Fruit fly (Drosophila melanogaster) whole organism, embryonic: ENCODE measurements around the gene ssp5.
A peak's percentile ranks its signal among the peaks of the same experiment; 100 is the strongest.

Experiments
- ATbp ChIP-seq: fragments of 200-800 bp; sonication (Bioruptor generic); optimal IDR thresholded peaks from 2 replicates; lab custom pipeline; 2017; ENCODE audit warnings: missing biosample characterization, mild to moderate bottlenecking, missing genetic modification characterization, missing genetic modification reagents
- Atf-2 ChIP-seq: fragments of 200-800 bp; sonication (Bioruptor generic); optimal IDR thresholded peaks from 2 replicates; lab custom pipeline; 2016; ENCODE audit warnings: missing biosample characterization, missing genetic modification characterization
- Atf6 ChIP-seq: fragments of 200-800 bp; sonication (Bioruptor generic); IDR thresholded peaks from 2 replicates; pipeline ENCODE4 v1.3.6; 2022; ENCODE audit warnings: missing biosample characterization, missing genetic modification characterization
- C15 ChIP-seq: fragments of 200-800 bp; sonication (Bioruptor generic); IDR thresholded peaks from 3 replicates; pipeline ENCODE4 v1.3.6; 2022; ENCODE audit warnings: missing biosample characterization, missing genetic modification characterization
- CG10543 ChIP-seq: fragments of 200-800 bp; sonication (Bioruptor generic); optimal IDR thresholded peaks from 3 replicates; lab custom pipeline; 2017; ENCODE audit warnings: missing biosample characterization, mild to moderate bottlenecking, missing genetic modification characterization, moderate library complexity
- CG10979 ChIP-seq: fragments of 200-800 bp; sonication (Bioruptor generic); optimal IDR thresholded peaks from 2 replicates; lab custom pipeline; 2018; ENCODE audit warnings: missing biosample characterization, mild to moderate bottlenecking, missing genetic modification characterization, moderate library complexity
- CG12071 ChIP-seq: fragments of 200-800 bp; sonication (Bioruptor generic); optimal IDR thresholded peaks from 3 replicates; lab custom pipeline; 2018; ENCODE audit warnings: missing biosample characterization, mild to moderate bottlenecking, missing genetic modification characterization
- CG12104 ChIP-seq: fragments of 200-800 bp; sonication (Bioruptor generic); optimal IDR thresholded peaks from 3 replicates; lab custom pipeline; 2016; ENCODE audit warnings: missing biosample characterization, missing genetic modification characterization
- CG12219 ChIP-seq: fragments of 200-800 bp; sonication (Bioruptor generic); optimal IDR thresholded peaks from 3 replicates; lab custom pipeline; 2018; ENCODE audit warnings: missing biosample characterization, mild to moderate bottlenecking, missing genetic modification characterization
- CG12769 ChIP-seq: fragments of 200-800 bp; sonication (Bioruptor generic); optimal IDR thresholded peaks from 2 replicates; lab custom pipeline; 2019; ENCODE audit warnings: missing biosample characterization, mild to moderate bottlenecking, missing genetic modification characterization, moderate library complexity
- CG13624 ChIP-seq: fragments of 200-800 bp; sonication (Bioruptor generic); optimal IDR thresholded peaks from 2 replicates; lab custom pipeline; 2016; ENCODE audit warnings: missing biosample characterization, missing genetic modification characterization
- CG14014 ChIP-seq: fragments of 200-800 bp; sonication (Bioruptor generic); IDR thresholded peaks from 2 replicates; pipeline ENCODE4 v1.3.6; 2022; ENCODE audit warnings: missing biosample characterization, missing genetic modification characterization
- CG17912 ChIP-seq: fragments of 200-800 bp; sonication (Bioruptor generic); optimal IDR thresholded peaks from 2 replicates; lab custom pipeline; 2018; ENCODE audit warnings: missing biosample characterization, mild to moderate bottlenecking, missing genetic modification characterization
- CG18011 ChIP-seq: fragments of 200-800 bp; sonication (Bioruptor generic); optimal IDR thresholded peaks from 2 replicates; lab custom pipeline; 2017; ENCODE audit warnings: missing biosample characterization, missing genetic modification characterization, mild to moderate bottlenecking, moderate library complexity, missing genotype
- CG2116 ChIP-seq: fragments of 200-800 bp; sonication (Bioruptor generic); optimal IDR thresholded peaks from 3 replicates; lab custom pipeline; 2018; ENCODE audit warnings: missing biosample characterization, mild to moderate bottlenecking, missing genetic modification characterization
- CG2889 ChIP-seq: fragments of 200-800 bp; sonication (Bioruptor generic); IDR thresholded peaks from 3 replicates; pipeline ENCODE4 v1.3.6; 2022; ENCODE audit warnings: missing biosample characterization, missing genetic modification characterization
- CG31365 ChIP-seq: fragments of 200-800 bp; sonication (Bioruptor generic); optimal IDR thresholded peaks from 2 replicates; lab custom pipeline; 2018; ENCODE audit warnings: missing biosample characterization, mild to moderate bottlenecking, missing genetic modification characterization
- CG34224 ChIP-seq: fragments of 200-800 bp; sonication (Bioruptor generic); IDR thresholded peaks from 3 replicates; pipeline ENCODE4 v1.3.6; 2022; ENCODE audit warnings: missing biosample characterization, missing genetic modification characterization; ENCODE audit not compliant: partially characterized antibody
- CG43689 ChIP-seq: fragments of 200-800 bp; sonication (Bioruptor generic); IDR thresholded peaks from 2 replicates; pipeline ENCODE4 v1.3.6; 2022; ENCODE audit warnings: missing biosample characterization, missing genetic modification characterization
- CG5953 ChIP-seq: fragments of 200-800 bp; sonication (Bioruptor generic); IDR thresholded peaks from 2 replicates; pipeline ENCODE4 v1.3.6; 2022; ENCODE audit warnings: missing biosample characterization, missing genetic modification characterization
- CG6254 ChIP-seq: fragments of 200-800 bp; sonication (Bioruptor generic); optimal IDR thresholded peaks from 3 replicates; lab custom pipeline; 2017; ENCODE audit warnings: mild to moderate bottlenecking, missing biosample characterization, missing genetic modification reagents, missing genetic modification characterization
- CG8478 ChIP-seq: fragments of >200 bp; optimal IDR thresholded peaks from 2 replicates; lab custom pipeline; 2018
- CkIIα-i1 ChIP-seq: fragments of 200-800 bp; sonication (Bioruptor generic); IDR thresholded peaks from 2 replicates; pipeline ENCODE4 v1.3.6; 2022; ENCODE audit warnings: missing biosample characterization, missing genetic modification characterization
- Dad ChIP-seq: fragments of 200-800 bp; sonication (Bioruptor generic); optimal IDR thresholded peaks from 3 replicates; lab custom pipeline; 2016; ENCODE audit warnings: missing biosample characterization, missing genetic modification characterization
- Dek ChIP-seq: fragments of 200-800 bp; sonication (Bioruptor generic); optimal IDR thresholded peaks from 3 replicates; lab custom pipeline; 2019; ENCODE audit warnings: missing biosample characterization, mild to moderate bottlenecking, missing genetic modification characterization, moderate library complexity
- Fer2 ChIP-seq: fragments of 200-800 bp; sonication (Bioruptor generic); optimal IDR thresholded peaks from 2 replicates; lab custom pipeline; 2018; ENCODE audit warnings: missing biosample characterization, mild to moderate bottlenecking, missing genetic modification characterization, moderate library complexity
- HLHmδ ChIP-seq: fragments of 200-800 bp; sonication (Bioruptor generic); optimal IDR thresholded peaks from 2 replicates; lab custom pipeline; 2018; ENCODE audit warnings: missing biosample characterization, mild to moderate bottlenecking, missing genetic modification characterization, moderate library complexity
- Mad ChIP-seq: fragments of 200-800 bp; sonication (Bioruptor generic); optimal IDR thresholded peaks from 2 replicates; lab custom pipeline; 2016; ENCODE audit warnings: missing biosample characterization, missing genetic modification characterization
- Mes4 ChIP-seq: fragments of 200-800 bp; sonication (Bioruptor generic); optimal IDR thresholded peaks from 2 replicates; lab custom pipeline; 2016; ENCODE audit warnings: missing biosample characterization, missing genetic modification characterization
- NK7.1 ChIP-seq: fragments of 200-800 bp; sonication (Bioruptor generic); optimal IDR thresholded peaks from 3 replicates; lab custom pipeline; 2016; ENCODE audit warnings: missing biosample characterization, missing genetic modification characterization
- Nf-YC ChIP-seq: fragments of 200-800 bp; optimal IDR thresholded peaks from 3 replicates; lab custom pipeline; 2019; ENCODE audit warnings: missing biosample characterization, mild to moderate bottlenecking, missing genetic modification characterization, moderate library complexity
- Opbp ChIP-seq: fragments of 200-800 bp; sonication (Bioruptor generic); IDR thresholded peaks from 3 replicates; pipeline ENCODE4 v1.3.6; 2022; ENCODE audit warnings: missing biosample characterization, missing genetic modification characterization; ENCODE audit not compliant: partially characterized antibody
- ab ChIP-seq: fragments of 200-800 bp; sonication (Bioruptor generic); optimal IDR thresholded peaks from 2 replicates; lab custom pipeline; 2016; ENCODE audit warnings: missing biosample characterization, missing genetic modification characterization
- az2 ChIP-seq: fragments of 200-800 bp; sonication (Bioruptor generic); optimal IDR thresholded peaks from 3 replicates; lab custom pipeline; 2016; ENCODE audit warnings: missing biosample characterization, missing genetic modification characterization
- bbx ChIP-seq: fragments of 200-800 bp; sonication (Bioruptor generic); IDR thresholded peaks from 2 replicates; pipeline ENCODE4 v1.3.6; 2022; ENCODE audit warnings: missing biosample characterization, missing genetic modification characterization; ENCODE audit not compliant: partially characterized antibody
- bsh ChIP-seq, 2 experiments: fragments of 200-800 bp; sonication (Bioruptor generic); optimal IDR thresholded peaks; 2 replicates each; lab custom pipeline; 2017 to 2018; ENCODE audit warnings: mild to moderate bottlenecking in 2 of 2, missing biosample characterization in 2 of 2, missing genetic modification characterization in 2 of 2, moderate library complexity in 1 of 2
- corto ChIP-seq: fragments of 200-800 bp; sonication (Bioruptor generic); optimal IDR thresholded peaks from 2 replicates; lab custom pipeline; 2016; ENCODE audit warnings: missing biosample characterization, mild to moderate bottlenecking, missing genetic modification characterization, moderate library complexity
- cwo ChIP-seq: fragments of 200-800 bp; sonication (Bioruptor generic); optimal IDR thresholded peaks from 3 replicates; lab custom pipeline; 2017; ENCODE audit warnings: missing biosample characterization, missing genetic modification characterization, mild to moderate bottlenecking, moderate library complexity, missing genetic modification reagents
- grau ChIP-seq: fragments of 200-800 bp; optimal IDR thresholded peaks from 3 replicates; lab custom pipeline; 2019; ENCODE audit warnings: missing biosample characterization, mild to moderate bottlenecking, missing genetic modification characterization, moderate library complexity
- ind ChIP-seq: fragments of 200-800 bp; sonication (Bioruptor generic); optimal IDR thresholded peaks from 3 replicates; lab custom pipeline; 2016; ENCODE audit warnings: missing biosample characterization, missing genetic modification characterization
- jing ChIP-seq: fragments of 200-800 bp; sonication (Bioruptor generic); optimal IDR thresholded peaks from 2 replicates; lab custom pipeline; 2018; ENCODE audit warnings: missing biosample characterization, mild to moderate bottlenecking, missing genetic modification characterization
- lbe ChIP-seq: fragments of 200-800 bp; sonication (Bioruptor generic); optimal IDR thresholded peaks from 2 replicates; lab custom pipeline; 2016; ENCODE audit warnings: missing biosample characterization, mild to moderate bottlenecking, missing genetic modification characterization
- nerfin-1 ChIP-seq: fragments of 200-800 bp; sonication (Bioruptor generic); optimal IDR thresholded peaks from 3 replicates; lab custom pipeline; 2019; ENCODE audit warnings: missing biosample characterization, mild to moderate bottlenecking, missing genetic modification characterization, moderate library complexity
- nom ChIP-seq: fragments of 200-800 bp; sonication (Bioruptor generic); optimal IDR thresholded peaks from 2 replicates; lab custom pipeline; 2017; ENCODE audit warnings: missing biosample characterization, missing genetic modification characterization, mild to moderate bottlenecking, moderate library complexity, missing genetic modification reagents
- phol ChIP-seq: fragments of 200-800 bp; sonication (Bioruptor generic); optimal IDR thresholded peaks from 3 replicates; lab custom pipeline; 2018; ENCODE audit warnings: missing biosample characterization, mild to moderate bottlenecking, missing genetic modification characterization, moderate library complexity
- pita ChIP-seq: fragments of 200-800 bp; sonication (Bioruptor generic); optimal IDR thresholded peaks from 2 replicates; lab custom pipeline; 2017; ENCODE audit warnings: missing biosample characterization, mild to moderate bottlenecking, missing genetic modification characterization
- sna ChIP-seq: fragments of 200-800 bp; sonication (Bioruptor generic); IDR thresholded peaks from 2 replicates; pipeline ENCODE4 v1.3.6; 2022; ENCODE audit warnings: missing biosample characterization, missing genetic modification characterization; ENCODE audit not compliant: partially characterized antibody
- tll ChIP-seq, 2 experiments: fragments of 200-800 bp in 1 of 2; fragments of >200 bp in 1 of 2; sonication (Bioruptor generic) in 1 of 2; optimal IDR thresholded peaks; 2 replicates each; lab custom pipeline; 2017 to 2019; ENCODE audit warnings: missing biosample characterization in 2 of 2, missing genetic modification characterization in 2 of 2, mild to moderate bottlenecking in 1 of 2, moderate library complexity in 1 of 2
- trem ChIP-seq: fragments of 200-800 bp; optimal IDR thresholded peaks from 3 replicates; lab custom pipeline; 2019; ENCODE audit warnings: missing biosample characterization, mild to moderate bottlenecking, missing genetic modification characterization, moderate library complexity
- zfh2 ChIP-seq: fragments of 200-800 bp; sonication (Bioruptor generic); optimal IDR thresholded peaks from 2 replicates; lab custom pipeline; 2016; ENCODE audit warnings: missing biosample characterization, missing genetic modification characterization

ssp5 gene

DNA sequence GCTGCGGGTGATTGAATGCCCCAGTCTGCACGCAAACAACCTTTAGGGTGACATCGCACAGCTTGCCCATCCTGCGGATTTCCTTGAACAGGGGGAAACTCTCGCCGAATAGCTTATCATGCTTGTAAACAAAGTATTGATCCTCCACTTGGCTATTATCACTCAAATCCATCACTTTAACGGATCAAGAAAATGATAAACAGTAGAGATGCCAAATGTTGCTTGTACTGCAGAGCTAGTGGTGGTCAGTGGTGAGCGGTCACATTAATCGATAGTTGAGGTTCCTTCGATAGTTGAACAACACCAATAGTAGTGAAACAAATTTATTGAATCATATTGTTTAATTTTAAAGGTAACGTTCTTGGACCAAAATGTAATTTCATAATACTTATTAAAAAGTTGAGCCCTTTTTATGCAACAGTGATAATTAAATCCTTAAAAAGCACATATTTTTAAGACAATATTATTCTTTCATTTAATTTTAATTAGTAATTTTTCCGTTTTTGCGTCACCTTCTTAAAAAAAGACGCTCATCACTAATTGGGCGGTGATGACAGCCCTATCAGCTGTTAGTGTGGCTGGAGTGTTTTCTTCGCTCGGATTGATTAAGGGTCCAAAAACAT is 22.6 kb upstream of the ssp5 start, which contains the start of the genes KLHL18 and GCC185 (continued):
- TF ChIP-seq ind = peak; percentile 91
- TF ChIP-seq Fer2 (tag; lab: Kevin White, UChicago) = peak; percentile 69
- peak; percentile 66 for TF ChIP-seq CG10979 (tag; lab: Kevin White, UChicago)
- peak; percentile 26 to 97 for TF ChIP-seq tll (GFP tag; optimal IDR thresholded peaks at IDR 0.05; lab: Kevin White, UChicago)
- peak; percentile 69 for TF ChIP-seq CG2116 (GFP tag; lab: Kevin White, UChicago)
- TF ChIP-seq CG12219 (GFP tag; lab: Kevin White, UChicago) = no peak
- no peak for TF ChIP-seq corto (GFP tag; lab: Kevin White, UChicago)
- peak; percentile 69; the same call in 1 of the 2 replicates for TF ChIP-seq sna (GFP tag; lab: Robert Waterston, UW)
- TF ChIP-seq CG12769 (tag; lab: Kevin White, UChicago) = no peak
- no peak for TF ChIP-seq CG8478
- peak; percentile 76 for TF ChIP-seq CG12104
- TF ChIP-seq C15 (GFP tag; lab: Robert Waterston, UW) = peak; percentile 42; the same call in 1 of the 3 replicates
- TF ChIP-seq nerfin-1 (tag; lab: Kevin White, UChicago) = peak; percentile 63
- TF ChIP-seq lbe (GFP tag; lab: Kevin White, UChicago) = no peak
- no peak for TF ChIP-seq CG43689 (GFP tag; lab: Robert Waterston, UW)
- TF ChIP-seq CG31365 (tag; lab: Kevin White, UChicago) = no peak
- no peak for TF ChIP-seq ab
- TF ChIP-seq CG14014 = no peak; the same call in 1 of the 2 replicates
- TF ChIP-seq bbx = peak; percentile 62
- TF ChIP-seq Nf-YC (tag; lab: Kevin White, UChicago) = peak; percentile 75
- no peak for TF ChIP-seq NK7.1
- no peak for TF ChIP-seq ATbp (GFP tag; lab: Kevin White, UChicago)
- peak; percentile 73 for TF ChIP-seq Dek (tag; lab: Kevin White, UChicago)
- no peak for TF ChIP-seq Mes4 (GFP tag; lab: Kevin White, UChicago)
- peak; percentile 2 for TF ChIP-seq CG6254 (GFP tag; lab: Kevin White, UChicago)
- TF ChIP-seq cwo = peak; percentile 33
- TF ChIP-seq Atf-2 (GFP tag; lab: Kevin White, UChicago) = peak; percentile 51
- TF ChIP-seq CG17912 (GFP tag; lab: Kevin White, UChicago) = no peak
- no peak for TF ChIP-seq CG12071 (GFP tag; lab: Kevin White, UChicago)
- TF ChIP-seq Atf6 (GFP tag; lab: Robert Waterston, UW) = peak; percentile 30; the same call in 1 of the 2 replicates
- TF ChIP-seq CG2889 (GFP tag; lab: Robert Waterston, UW) = peak; percentile 59; the same call in 1 of the 3 replicates
- peak; percentile 69; the same call in 2 of the 3 replicates for TF ChIP-seq Opbp (GFP tag; lab: Robert Waterston, UW)
- TF ChIP-seq CG5953 (GFP tag; lab: Robert Waterston, UW) = no peak
- TF ChIP-seq HLHmδ = no peak
- TF ChIP-seq nom (GFP tag; lab: Kevin White, UChicago) = no peak
- no peak for TF ChIP-seq pita (GFP tag; lab: Kevin White, UChicago)
- TF ChIP-seq Dad (GFP tag; lab: Kevin White, UChicago) = no peak
- TF ChIP-seq grau = peak; percentile 83
- TF ChIP-seq, all 482 proteins: peak for 295

DNA sequence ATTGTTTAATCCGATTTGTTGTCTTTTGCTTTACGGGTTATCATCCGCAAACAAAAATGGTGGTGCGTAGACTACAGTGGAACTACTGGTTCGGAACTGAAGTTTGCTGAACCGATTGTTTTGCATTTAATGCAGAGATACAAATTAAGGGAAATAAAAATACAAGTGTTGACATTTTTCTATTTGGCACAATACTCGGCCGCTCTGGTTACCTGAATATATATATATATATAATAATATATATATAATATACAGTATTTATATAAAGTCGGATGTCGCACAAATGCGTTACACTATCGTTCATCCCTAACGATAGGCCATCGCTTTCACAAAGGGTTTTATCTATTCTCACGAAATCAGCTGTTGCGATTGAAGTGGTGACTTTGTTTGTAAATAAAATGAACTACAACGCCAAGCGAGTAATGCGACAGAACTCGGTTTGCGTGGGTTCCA is 16.1 kb upstream of the ssp5 start, which contains the start of the genes DCAF12 and Spt3:
Gene DCAF12 (minus strand): TSS at position 204 of the 453 bp plus-strand sequence.
Gene Spt3 (plus strand): TSS at position 329 of the 453 bp plus-strand sequence.
- TF ChIP-seq jing (GFP tag; lab: Kevin White, UChicago) = no peak
- no peak for TF ChIP-seq bsh (GFP tag; optimal IDR thresholded peaks at IDR 0.05; lab: Kevin White, UChicago)
- no peak for TF ChIP-seq CG13624 (GFP tag; lab: Kevin White, UChicago)
- TF ChIP-seq az2 (GFP tag; lab: Kevin White, UChicago) = peak; percentile 13
- no peak for TF ChIP-seq CG18011
- TF ChIP-seq phol (tag; lab: Kevin White, UChicago) = peak; percentile 94
- TF ChIP-seq trem (tag; lab: Kevin White, UChicago) = peak; percentile 85
- peak; percentile 76 for TF ChIP-seq CG34224
- no peak for TF ChIP-seq CkIIα-i1
- TF ChIP-seq CG10543 (GFP tag; lab: Kevin White, UChicago) = peak; percentile 67
- TF ChIP-seq Mad = no peak
- no peak for TF ChIP-seq zfh2
